Fruit fly (Drosophila melanogaster) whole organism, embryonic: ENCODE results near the gene CG12054.

Source experiments
- CG11398 ChIP-seq: fragments of 200-800 bp; sonication (Bioruptor generic); optimal IDR thresholded peaks from 2 replicates; lab custom pipeline; 2016; ENCODE audit warnings: missing biosample characterization, missing genetic modification characterization
- CG11696 ChIP-seq: fragments of 200-800 bp; sonication (Bioruptor generic); IDR thresholded peaks from 2 replicates; pipeline ENCODE4 v1.3.6; 2022; ENCODE audit warnings: missing biosample characterization, missing genetic modification characterization
- CG13287 ChIP-seq: fragments of 200-800 bp; sonication (Bioruptor generic); IDR thresholded peaks from 2 replicates; pipeline ENCODE4 v1.3.6; 2022; ENCODE audit warnings: missing biosample characterization, missing genetic modification characterization; ENCODE audit not compliant: partially characterized antibody
- CG15011 ChIP-seq: fragments of 200-800 bp; sonication (Bioruptor generic); optimal IDR thresholded peaks from 3 replicates; lab custom pipeline; 2018; ENCODE audit warnings: missing biosample characterization, mild to moderate bottlenecking, missing genetic modification characterization
- CG15073 ChIP-seq: fragments of 200-800 bp; sonication (Bioruptor generic); optimal IDR thresholded peaks from 2 replicates; lab custom pipeline; 2016; ENCODE audit warnings: missing biosample characterization, missing genetic modification characterization
- CG15601 ChIP-seq: fragments of 200-800 bp; sonication (Bioruptor generic); optimal IDR thresholded peaks from 3 replicates; lab custom pipeline; 2019; ENCODE audit warnings: missing biosample characterization, mild to moderate bottlenecking, missing genetic modification characterization, moderate library complexity
- CG17568 ChIP-seq: fragments of 200-800 bp; sonication (Bioruptor generic); optimal IDR thresholded peaks from 2 replicates; lab custom pipeline; 2018; ENCODE audit warnings: missing biosample characterization, mild to moderate bottlenecking, missing genetic modification characterization, moderate library complexity
- CG17612 ChIP-seq: fragments of 200-800 bp; sonication (Bioruptor generic); IDR thresholded peaks from 2 replicates; pipeline ENCODE4 v1.3.6; 2022; ENCODE audit warnings: missing biosample characterization, missing genetic modification characterization
- CG17912 ChIP-seq: fragments of 200-800 bp; sonication (Bioruptor generic); optimal IDR thresholded peaks from 2 replicates; lab custom pipeline; 2018; ENCODE audit warnings: missing biosample characterization, mild to moderate bottlenecking, missing genetic modification characterization
- CG2129 ChIP-seq: fragments of 200-800 bp; sonication (Bioruptor generic); IDR thresholded peaks from 2 replicates; pipeline ENCODE4 v1.3.6; 2022; ENCODE audit warnings: missing biosample characterization, missing genetic modification characterization; ENCODE audit not compliant: partially characterized antibody
- CG2712 ChIP-seq: fragments of 200-800 bp; optimal IDR thresholded peaks from 3 replicates; lab custom pipeline; 2019; ENCODE audit warnings: missing biosample characterization, mild to moderate bottlenecking, missing genetic modification characterization, moderate library complexity
- CG3163 ChIP-seq: fragments of 200-800 bp; sonication (Bioruptor generic); optimal IDR thresholded peaks from 3 replicates; lab custom pipeline; 2016; ENCODE audit warnings: missing biosample characterization, missing genetic modification characterization
- CG33557 ChIP-seq: fragments of 200-800 bp; sonication (Bioruptor generic); optimal IDR thresholded peaks from 2 replicates; lab custom pipeline; 2019; ENCODE audit warnings: missing biosample characterization, mild to moderate bottlenecking, missing genetic modification characterization, moderate library complexity
- CG4854 ChIP-seq: fragments of 200-800 bp; sonication (Bioruptor generic); optimal IDR thresholded peaks from 2 replicates; lab custom pipeline; 2016; ENCODE audit warnings: missing biosample characterization, missing genetic modification characterization, inconsistent platforms
- CG6813 ChIP-seq: fragments of 200-800 bp; sonication (Bioruptor generic); optimal IDR thresholded peaks from 2 replicates; lab custom pipeline; 2017; ENCODE audit warnings: missing biosample characterization, missing genetic modification characterization, mild to moderate bottlenecking, moderate library complexity, missing genetic modification reagents
- CG7987 ChIP-seq: fragments of 200-800 bp; sonication (Bioruptor generic); optimal IDR thresholded peaks from 2 replicates; lab custom pipeline; 2018; ENCODE audit warnings: missing biosample characterization, mild to moderate bottlenecking, missing genetic modification characterization, moderate library complexity
- CG8478 ChIP-seq: fragments of >200 bp; optimal IDR thresholded peaks from 2 replicates; lab custom pipeline; 2018
- CG9797 ChIP-seq: fragments of 200-800 bp; sonication (Bioruptor generic); optimal IDR thresholded peaks from 3 replicates; lab custom pipeline; 2018; ENCODE audit warnings: missing biosample characterization, mild to moderate bottlenecking, missing genetic modification characterization
- D19B ChIP-seq: fragments of 200-800 bp; sonication (Bioruptor generic); optimal IDR thresholded peaks from 2 replicates; lab custom pipeline; 2017; ENCODE audit warnings: missing biosample characterization, mild to moderate bottlenecking, missing genetic modification characterization
- HHEX ChIP-seq: fragments of 200-800 bp; sonication (Bioruptor generic); optimal IDR thresholded peaks from 3 replicates; lab custom pipeline; 2017; ENCODE audit warnings: missing biosample characterization, mild to moderate bottlenecking, missing genetic modification characterization, missing genetic modification reagents
- Hmr ChIP-seq: fragments of 200-800 bp; sonication (Bioruptor generic); optimal IDR thresholded peaks from 3 replicates; lab custom pipeline; 2017; ENCODE audit warnings: mild to moderate bottlenecking, missing biosample characterization, missing genetic modification reagents, missing genetic modification characterization
- Hr78 ChIP-seq, 2 experiments: fragments of 200-800 bp in 1 of 2; fragments of >200 bp in 1 of 2; sonication (Bioruptor generic) in 1 of 2; optimal IDR thresholded peaks; 2 replicates each; lab custom pipeline; 2017 to 2019; ENCODE audit warnings: missing biosample characterization in 2 of 2, missing genetic modification characterization in 2 of 2, mild to moderate bottlenecking in 1 of 2, moderate library complexity in 1 of 2
- MTF-1 ChIP-seq: fragments of 200-800 bp; sonication (Bioruptor generic); optimal IDR thresholded peaks from 2 replicates; lab custom pipeline; 2018; ENCODE audit warnings: missing biosample characterization, mild to moderate bottlenecking, missing genetic modification characterization, borderline replicate concordance
- Opbp ChIP-seq: fragments of 200-800 bp; sonication (Bioruptor generic); IDR thresholded peaks from 3 replicates; pipeline ENCODE4 v1.3.6; 2022; ENCODE audit warnings: missing biosample characterization, missing genetic modification characterization; ENCODE audit not compliant: partially characterized antibody
- Ssrp ChIP-seq: fragments of 200-800 bp; sonication (Bioruptor generic); optimal IDR thresholded peaks from 2 replicates; lab custom pipeline; 2018; ENCODE audit warnings: missing biosample characterization, mild to moderate bottlenecking, missing genetic modification characterization, moderate library complexity
- Trl ChIP-seq, 3 experiments: fragments of >200 bp in 2 of 3; fragments of 200-800 bp in 1 of 3; sonication (Bioruptor generic) in 1 of 3; optimal IDR thresholded peaks; 2 replicates in 1 of 3; 3 replicates in 2 of 3; lab custom pipeline; 2016 to 2017; ENCODE audit warnings: missing biosample characterization in 1 of 3, missing genetic modification characterization in 1 of 3
- ab ChIP-seq: fragments of 200-800 bp; sonication (Bioruptor generic); optimal IDR thresholded peaks from 2 replicates; lab custom pipeline; 2016; ENCODE audit warnings: missing biosample characterization, missing genetic modification characterization
- ac ChIP-seq: fragments of 200-800 bp; sonication (Bioruptor generic); optimal IDR thresholded peaks from 3 replicates; lab custom pipeline; 2017; ENCODE audit warnings: missing biosample characterization, mild to moderate bottlenecking, missing genetic modification characterization
- ap ChIP-seq: fragments of 200-800 bp; sonication (Bioruptor generic); IDR thresholded peaks from 2 replicates; pipeline ENCODE4 v1.3.6; 2022; ENCODE audit warnings: missing biosample characterization, missing genetic modification characterization
- ato ChIP-seq: fragments of 200-800 bp; sonication (Bioruptor generic); IDR thresholded peaks from 2 replicates; pipeline ENCODE4 v1.3.6; 2022; ENCODE audit warnings: missing biosample characterization, missing genetic modification characterization; ENCODE audit not compliant: partially characterized antibody
- bcd ChIP-seq: fragments of 200-800 bp; sonication (Bioruptor generic); optimal IDR thresholded peaks from 2 replicates; lab custom pipeline; 2017; ENCODE audit warnings: missing biosample characterization, mild to moderate bottlenecking, missing genetic modification characterization
- cg ChIP-seq: fragments of 200-800 bp; sonication (Bioruptor generic); optimal IDR thresholded peaks from 3 replicates; lab custom pipeline; 2019; ENCODE audit warnings: missing biosample characterization, mild to moderate bottlenecking, missing genetic modification characterization, moderate library complexity
- chm ChIP-seq: fragments of 200-800 bp; sonication (Bioruptor generic); IDR thresholded peaks from 2 replicates; pipeline ENCODE4 v1.3.6; 2022; ENCODE audit warnings: missing biosample characterization, missing genetic modification characterization
- croc ChIP-seq: fragments of 200-800 bp; sonication (Bioruptor generic); conservative IDR thresholded peaks from 3 replicates; pipeline ENCODE4 v1.3.6; 2022; ENCODE audit warnings: missing biosample characterization, missing genetic modification characterization
- cwo ChIP-seq: fragments of 200-800 bp; sonication (Bioruptor generic); optimal IDR thresholded peaks from 3 replicates; lab custom pipeline; 2017; ENCODE audit warnings: missing biosample characterization, missing genetic modification characterization, mild to moderate bottlenecking, moderate library complexity, missing genetic modification reagents
- eve ChIP-seq, 2 experiments: fragments of >200 bp; optimal IDR thresholded peaks; 2 replicates each; lab custom pipeline; 2017; ENCODE audit warnings: missing biosample characterization in 2 of 2, missing genetic modification characterization in 2 of 2
- eyg ChIP-seq: fragments of 200-800 bp; sonication (Bioruptor generic); optimal IDR thresholded peaks from 3 replicates; lab custom pipeline; 2016; ENCODE audit warnings: missing biosample characterization, missing genetic modification characterization
- fd3F ChIP-seq: fragments of 200-800 bp; sonication (Bioruptor generic); optimal IDR thresholded peaks from 2 replicates; lab custom pipeline; 2018; ENCODE audit warnings: missing biosample characterization, mild to moderate bottlenecking, missing genetic modification characterization, moderate library complexity
- fd64A ChIP-seq: fragments of 200-800 bp; sonication (Bioruptor generic); optimal IDR thresholded peaks from 3 replicates; lab custom pipeline; 2018; ENCODE audit warnings: missing biosample characterization, mild to moderate bottlenecking, missing genetic modification characterization
- grn ChIP-seq: fragments of 200-800 bp; sonication (Bioruptor generic); optimal IDR thresholded peaks from 3 replicates; lab custom pipeline; 2017; ENCODE audit warnings: missing biosample characterization, missing genetic modification characterization
- gt ChIP-seq: fragments of 200-800 bp; sonication (Bioruptor generic); IDR thresholded peaks from 2 replicates; pipeline ENCODE4 v1.3.6; 2022; ENCODE audit warnings: missing biosample characterization, missing genetic modification characterization
- kay ChIP-seq: fragments of 200-800 bp; sonication (Bioruptor generic); optimal IDR thresholded peaks from 2 replicates; lab custom pipeline; 2016; ENCODE audit warnings: missing biosample characterization, missing genetic modification characterization
- ken ChIP-seq: fragments of 200-800 bp; sonication (Bioruptor generic); IDR thresholded peaks from 3 replicates; pipeline ENCODE4 v1.3.6; 2022; ENCODE audit warnings: missing biosample characterization, missing genetic modification characterization
- nerfin-2 ChIP-seq: fragments of 200-800 bp; sonication (Bioruptor generic); IDR thresholded peaks from 2 replicates; pipeline ENCODE4 v1.3.6; 2022; ENCODE audit warnings: missing biosample characterization, missing genetic modification characterization; ENCODE audit not compliant: partially characterized antibody
- pho ChIP-seq: fragments of 200-800 bp; sonication (Bioruptor generic); optimal IDR thresholded peaks from 2 replicates; lab custom pipeline; 2016; ENCODE audit warnings: missing biosample characterization, missing genetic modification characterization
- rib ChIP-seq: fragments of 200-800 bp; sonication (Bioruptor generic); IDR thresholded peaks from 2 replicates; pipeline ENCODE4 v1.3.6; 2022; ENCODE audit warnings: missing biosample characterization, missing genetic modification characterization
- sd ChIP-seq: fragments of 200-800 bp; sonication (Bioruptor generic); optimal IDR thresholded peaks from 3 replicates; lab custom pipeline; 2018; ENCODE audit warnings: missing biosample characterization, mild to moderate bottlenecking, missing genetic modification characterization, moderate library complexity
- sens-2 ChIP-seq: fragments of 200-800 bp; sonication (Bioruptor generic); IDR thresholded peaks from 2 replicates; pipeline ENCODE4 v1.3.6; 2022; ENCODE audit warnings: missing biosample characterization, missing genetic modification characterization
- sim ChIP-seq: fragments of 200-800 bp; sonication (Bioruptor generic); IDR thresholded peaks from 2 replicates; pipeline ENCODE4 v1.3.6; 2022; ENCODE audit warnings: missing biosample characterization, missing genetic modification characterization
- sqz ChIP-seq: fragments of 200-800 bp; sonication (Bioruptor generic); optimal IDR thresholded peaks from 3 replicates; lab custom pipeline; 2018; ENCODE audit warnings: missing biosample characterization, mild to moderate bottlenecking, missing genetic modification characterization
- vfl ChIP-seq: fragments of 200-800 bp; sonication (Bioruptor generic); optimal IDR thresholded peaks from 2 replicates; lab custom pipeline; 2016; ENCODE audit warnings: missing biosample characterization, missing genetic modification characterization

Gene CG12054

DNA sequence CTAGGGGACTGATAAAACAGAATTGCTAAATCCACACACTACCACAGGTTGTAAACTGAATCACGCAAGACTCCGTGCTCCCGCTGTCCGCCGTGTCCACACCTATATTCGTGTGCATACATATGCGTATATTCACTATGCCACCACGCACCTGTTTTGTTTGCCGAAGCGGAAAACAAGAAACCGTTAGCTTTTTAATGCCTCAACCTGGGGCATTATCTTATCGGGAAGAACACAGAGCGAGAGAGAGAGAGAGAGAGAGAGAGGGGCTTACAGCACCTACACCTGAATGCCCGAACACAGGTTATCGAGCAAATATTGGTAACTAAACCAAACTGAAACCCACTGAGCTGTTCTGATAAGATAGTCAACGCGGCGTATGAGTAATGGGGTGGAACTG, 25.9 kb upstream of the CG12054 start (continued):
- TF ChIP-seq gt (no peak), D19B (no peak), fd64A (GFP tag; lab: Kevin White, UChicago) (no peak), pho (GFP tag; lab: Kevin White, UChicago) (no peak), CG11398 (GFP tag; lab: Kevin White, UChicago) (no peak), CG11696 (no peak), CG6813 (GFP tag; lab: Kevin White, UChicago) (peak; percentile 14), HHEX (GFP tag; lab: Kevin White, UChicago) (no peak), ap (GFP tag; lab: Robert Waterston, UW) (no peak), CG17912 (GFP tag; lab: Kevin White, UChicago) (no peak), Hmr (GFP tag; lab: Kevin White, UChicago) (no peak), CG2712 (tag; lab: Kevin White, UChicago) (no peak), bcd (no peak), kay (GFP tag; lab: Kevin White, UChicago) (peak; percentile 10), chm (no peak), cwo (GFP tag; lab: Kevin White, UChicago) (peak; percentile 7), fd3F (GFP tag; lab: Kevin White, UChicago) (no peak), CG13287 (no peak), sim (no peak), ato (GFP tag; lab: Robert Waterston, UW) (no peak), sd (tag; lab: Kevin White, UChicago) (peak; percentile 88), eve (GFP tag; optimal IDR thresholded peaks at IDR 0.05; lab: Kevin White, UChicago) (peak in 1 of 2 experiments; percentile 45), MTF-1 (GFP tag; lab: Kevin White, UChicago) (no peak), CG9797 (GFP tag; lab: Kevin White, UChicago) (no peak), CG17568 (GFP tag; lab: Kevin White, UChicago) (no peak), eyg (GFP tag; lab: Kevin White, UChicago) (no peak), ac (no peak), CG4854 (GFP tag; lab: Kevin White, UChicago) (no peak), CG15011 (GFP tag; lab: Kevin White, UChicago) (no peak), Opbp (GFP tag; lab: Robert Waterston, UW) (no peak), Hr78 (GFP tag; optimal IDR thresholded peaks at IDR 0.05; lab: Kevin White, UChicago) (no peak), ken (no peak), CG33557 (no peak), CG17612 (GFP tag; lab: Robert Waterston, UW) (no peak), CG8478 (no peak), CG7987 (GFP tag; lab: Kevin White, UChicago) (no peak), rib (GFP tag; lab: Robert Waterston, UW) (no peak), CG3163 (GFP tag; lab: Kevin White, UChicago) (no peak), CG15601 (tag; lab: Kevin White, UChicago) (no peak), nerfin-2 (GFP tag; lab: Robert Waterston, UW) (no peak), sqz (GFP tag; lab: Kevin White, UChicago) (no peak), CG2129 (GFP tag; lab: Robert Waterston, UW) (no peak), Ssrp (tag; lab: Kevin White, UChicago) (no peak), CG15073 (GFP tag; lab: Kevin White, UChicago) (no peak), Trl (optimal IDR thresholded peaks at IDR 0.05; lab: Kevin White, UChicago) (peak; percentile 18 to 63), Trl (GFP tag; optimal IDR thresholded peaks at IDR 0.05; lab: Kevin White, UChicago) (no peak), cg (GFP tag; lab: Kevin White, UChicago) (peak; percentile 33), vfl (GFP tag; lab: Kevin White, UChicago) (no peak), sens-2 (GFP tag; lab: Robert Waterston, UW) (no peak), grn (GFP tag; lab: Kevin White, UChicago) (peak; percentile 15), croc (GFP tag; lab: Robert Waterston, UW) (no peak), ab (GFP tag; lab: Kevin White, UChicago) (no peak)
